Fruit fly (Drosophila melanogaster) whole organism, embryonic: Measurements from ENCODE around the gene pkaap.
A peak's percentile ranks its signal among the peaks of the same experiment; 100 is the strongest.

Experiments used
- ATbp ChIP-seq: fragments of 200-800 bp; sonication (Bioruptor generic); optimal IDR thresholded peaks from 2 replicates; lab custom pipeline; 2017; ENCODE audit warnings: missing biosample characterization, mild to moderate bottlenecking, missing genetic modification characterization, missing genetic modification reagents
- B-H1 ChIP-seq: fragments of 200-800 bp; sonication (Bioruptor generic); IDR thresholded peaks from 3 replicates; pipeline ENCODE4 v1.3.6; 2022; ENCODE audit warnings: missing biosample characterization, missing genetic modification characterization
- CG10147 ChIP-seq: fragments of 200-800 bp; sonication (Bioruptor generic); optimal IDR thresholded peaks from 2 replicates; lab custom pipeline; 2019; ENCODE audit warnings: missing biosample characterization, mild to moderate bottlenecking, missing genetic modification characterization, moderate library complexity
- CG10267 ChIP-seq: fragments of 200-800 bp; sonication (Bioruptor generic); optimal IDR thresholded peaks from 2 replicates; lab custom pipeline; 2018; ENCODE audit warnings: missing biosample characterization, mild to moderate bottlenecking, missing genetic modification characterization, moderate library complexity
- CG10959 ChIP-seq: fragments of 200-800 bp; sonication (Bioruptor generic); IDR thresholded peaks from 2 replicates; pipeline ENCODE4 v1.3.6; 2022; ENCODE audit warnings: missing biosample characterization, missing genetic modification characterization
- CG11093 ChIP-seq: fragments of 200-800 bp; sonication (Bioruptor generic); IDR thresholded peaks from 3 replicates; pipeline ENCODE4 v1.3.6; 2022; ENCODE audit warnings: missing biosample characterization, missing genetic modification characterization
- CG11560 ChIP-seq: fragments of 200-800 bp; sonication (Bioruptor generic); IDR thresholded peaks from 3 replicates; pipeline ENCODE4 v1.3.6; 2022; ENCODE audit warnings: missing biosample characterization, missing genetic modification characterization
- CG12236 ChIP-seq: fragments of 200-800 bp; sonication (Bioruptor generic); optimal IDR thresholded peaks from 2 replicates; lab custom pipeline; 2016; ENCODE audit warnings: missing biosample characterization, missing genetic modification characterization
- CG12659 ChIP-seq: fragments of 200-800 bp; sonication (Bioruptor generic); optimal IDR thresholded peaks from 3 replicates; lab custom pipeline; 2017; ENCODE audit warnings: mild to moderate bottlenecking, missing biosample characterization, missing genetic modification reagents, missing genetic modification characterization
- CG12942 ChIP-seq: fragments of 200-800 bp; sonication (Bioruptor generic); optimal IDR thresholded peaks from 3 replicates; lab custom pipeline; 2016; ENCODE audit warnings: missing biosample characterization, missing genetic modification characterization
- CG15269 ChIP-seq: fragments of 200-800 bp; sonication (Bioruptor generic); optimal IDR thresholded peaks from 2 replicates; lab custom pipeline; 2018; ENCODE audit warnings: missing biosample characterization, mild to moderate bottlenecking, missing genetic modification characterization, moderate library complexity
- CG15479 ChIP-seq: fragments of 200-800 bp; sonication (Bioruptor generic); optimal IDR thresholded peaks from 3 replicates; lab custom pipeline; 2019; ENCODE audit warnings: missing biosample characterization, mild to moderate bottlenecking, missing genetic modification characterization, moderate library complexity
- CG18011 ChIP-seq: fragments of 200-800 bp; sonication (Bioruptor generic); optimal IDR thresholded peaks from 2 replicates; lab custom pipeline; 2017; ENCODE audit warnings: missing biosample characterization, missing genetic modification characterization, mild to moderate bottlenecking, moderate library complexity, missing genotype
- CG18262 ChIP-seq: fragments of 200-800 bp; optimal IDR thresholded peaks from 3 replicates; lab custom pipeline; 2019; ENCODE audit warnings: missing biosample characterization, mild to moderate bottlenecking, missing genetic modification characterization, moderate library complexity
- CG6813 ChIP-seq: fragments of 200-800 bp; sonication (Bioruptor generic); optimal IDR thresholded peaks from 2 replicates; lab custom pipeline; 2017; ENCODE audit warnings: missing biosample characterization, missing genetic modification characterization, mild to moderate bottlenecking, moderate library complexity, missing genetic modification reagents
- CG7987 ChIP-seq: fragments of 200-800 bp; sonication (Bioruptor generic); optimal IDR thresholded peaks from 2 replicates; lab custom pipeline; 2018; ENCODE audit warnings: missing biosample characterization, mild to moderate bottlenecking, missing genetic modification characterization, moderate library complexity
- D19A ChIP-seq: fragments of 200-800 bp; optimal IDR thresholded peaks from 3 replicates; lab custom pipeline; 2019; ENCODE audit warnings: missing biosample characterization, mild to moderate bottlenecking, missing genetic modification characterization, moderate library complexity
- Dip2 ChIP-seq: fragments of 200-800 bp; sonication (Bioruptor generic); IDR thresholded peaks from 2 replicates; pipeline ENCODE4 v1.3.6; 2022; ENCODE audit warnings: missing biosample characterization, missing genetic modification characterization
- HmgD ChIP-seq: fragments of 200-800 bp; sonication (Bioruptor generic); optimal IDR thresholded peaks from 3 replicates; lab custom pipeline; 2016; ENCODE audit warnings: missing biosample characterization, missing genetic modification characterization
- HmgZ ChIP-seq: fragments of 200-800 bp; sonication (Bioruptor generic); optimal IDR thresholded peaks from 2 replicates; lab custom pipeline; 2018; ENCODE audit warnings: missing biosample characterization, mild to moderate bottlenecking, missing genetic modification characterization
- Mad ChIP-seq: fragments of 200-800 bp; sonication (Bioruptor generic); optimal IDR thresholded peaks from 2 replicates; lab custom pipeline; 2016; ENCODE audit warnings: missing biosample characterization, missing genetic modification characterization
- Optix ChIP-seq: fragments of 200-800 bp; sonication (Bioruptor generic); IDR thresholded peaks from 3 replicates; pipeline ENCODE4 v1.3.6; 2022; ENCODE audit warnings: missing biosample characterization, missing genetic modification characterization
- Poxn ChIP-seq: fragments of 200-800 bp; sonication (Bioruptor generic); IDR thresholded peaks from 2 replicates; pipeline ENCODE4 v1.3.6; 2022; ENCODE audit warnings: missing biosample characterization, missing genetic modification characterization
- Rfx ChIP-seq: fragments of 200-800 bp; sonication (Bioruptor generic); IDR thresholded peaks from 2 replicates; pipeline ENCODE4 v1.3.6; 2022; ENCODE audit warnings: missing biosample characterization, missing genetic modification characterization
- Sin3A ChIP-seq: fragments of >200 bp; optimal IDR thresholded peaks from 2 replicates; lab custom pipeline; 2018
- TFAM ChIP-seq: fragments of 200-800 bp; sonication (Bioruptor generic); optimal IDR thresholded peaks from 2 replicates; lab custom pipeline; 2017; ENCODE audit warnings: missing biosample characterization, missing genetic modification characterization, inconsistent platforms
- ash1 ChIP-seq: fragments of 200-800 bp; sonication (Bioruptor generic); optimal IDR thresholded peaks from 2 replicates; lab custom pipeline; 2018; ENCODE audit warnings: missing biosample characterization, mild to moderate bottlenecking, missing genetic modification characterization
- bbx ChIP-seq: fragments of 200-800 bp; sonication (Bioruptor generic); IDR thresholded peaks from 2 replicates; pipeline ENCODE4 v1.3.6; 2022; ENCODE audit warnings: missing biosample characterization, missing genetic modification characterization; ENCODE audit not compliant: partially characterized antibody
- bsh ChIP-seq, 2 experiments: fragments of 200-800 bp; sonication (Bioruptor generic); optimal IDR thresholded peaks; 2 replicates each; lab custom pipeline; 2017 to 2018; ENCODE audit warnings: mild to moderate bottlenecking in 2 of 2, missing biosample characterization in 2 of 2, missing genetic modification characterization in 2 of 2, moderate library complexity in 1 of 2
- chif ChIP-seq, 2 experiments: fragments of 200-800 bp; sonication (Bioruptor generic); optimal IDR thresholded peaks; 3 replicates each; lab custom pipeline; 2016; ENCODE audit warnings: missing biosample characterization in 2 of 2, missing genetic modification characterization in 2 of 2
- chm ChIP-seq: fragments of 200-800 bp; sonication (Bioruptor generic); IDR thresholded peaks from 2 replicates; pipeline ENCODE4 v1.3.6; 2022; ENCODE audit warnings: missing biosample characterization, missing genetic modification characterization
- croc ChIP-seq: fragments of 200-800 bp; sonication (Bioruptor generic); conservative IDR thresholded peaks from 3 replicates; pipeline ENCODE4 v1.3.6; 2022; ENCODE audit warnings: missing biosample characterization, missing genetic modification characterization
- esg ChIP-seq: fragments of 200-800 bp; sonication (Bioruptor generic); conservative IDR thresholded peaks from 2 replicates; pipeline ENCODE4 v1.3.6; 2022; ENCODE audit warnings: missing biosample characterization, missing genetic modification characterization
- fd64A ChIP-seq: fragments of 200-800 bp; sonication (Bioruptor generic); optimal IDR thresholded peaks from 3 replicates; lab custom pipeline; 2018; ENCODE audit warnings: missing biosample characterization, mild to moderate bottlenecking, missing genetic modification characterization
- ftz-f1 ChIP-seq: fragments of 200-800 bp; sonication (Bioruptor generic); optimal IDR thresholded peaks from 2 replicates; lab custom pipeline; 2016; ENCODE audit warnings: missing biosample characterization, missing genetic modification characterization
- hkb ChIP-seq, 2 experiments: fragments of 200-800 bp in 1 of 2; fragments of >200 bp in 1 of 2; sonication (Bioruptor generic) in 1 of 2; IDR thresholded peaks in 1 of 2; optimal IDR thresholded peaks in 1 of 2; 2 replicates each; pipeline versions ENCODE4 v1.3.6 to Lab custom; 2017 to 2022; ENCODE audit warnings: missing biosample characterization in 1 of 2, missing genetic modification characterization in 1 of 2
- hth ChIP-seq: fragments of >200 bp; optimal IDR thresholded peaks from 2 replicates; lab custom pipeline; 2017; ENCODE audit warnings: inconsistent platforms
- jumu ChIP-seq: fragments of 200-800 bp; sonication (Bioruptor generic); optimal IDR thresholded peaks from 3 replicates; lab custom pipeline; 2016; ENCODE audit warnings: missing biosample characterization, missing genetic modification characterization
- mirr ChIP-seq: fragments of 200-800 bp; sonication (Bioruptor generic); optimal IDR thresholded peaks from 3 replicates; lab custom pipeline; 2018; ENCODE audit warnings: missing biosample characterization, mild to moderate bottlenecking, missing genetic modification characterization
- odd ChIP-seq: fragments of 200-800 bp; sonication (Bioruptor generic); optimal IDR thresholded peaks from 2 replicates; lab custom pipeline; 2017; ENCODE audit warnings: missing biosample characterization, mild to moderate bottlenecking, missing genetic modification characterization
- pros ChIP-seq: fragments of 200-800 bp; sonication (Bioruptor generic); optimal IDR thresholded peaks from 3 replicates; lab custom pipeline; 2019; ENCODE audit warnings: missing biosample characterization, mild to moderate bottlenecking, missing genetic modification characterization, moderate library complexity
- ro ChIP-seq: fragments of 200-800 bp; sonication (Bioruptor generic); IDR thresholded peaks from 2 replicates; pipeline ENCODE4 v1.3.6; 2022; ENCODE audit warnings: missing biosample characterization, missing genetic modification characterization
- row ChIP-seq: fragments of 200-800 bp; sonication (Bioruptor generic); IDR thresholded peaks from 3 replicates; pipeline ENCODE4 v1.3.6; 2022; ENCODE audit warnings: missing biosample characterization, missing genetic modification characterization
- run ChIP-seq: fragments of 200-800 bp; sonication (Bioruptor generic); optimal IDR thresholded peaks from 3 replicates; lab custom pipeline; 2018; ENCODE audit warnings: missing biosample characterization, mild to moderate bottlenecking, missing genetic modification characterization
- schlank ChIP-seq: fragments of 200-800 bp; sonication (Bioruptor generic); optimal IDR thresholded peaks from 2 replicates; lab custom pipeline; 2018; ENCODE audit warnings: missing biosample characterization, mild to moderate bottlenecking, missing genetic modification characterization
- sd ChIP-seq: fragments of 200-800 bp; sonication (Bioruptor generic); optimal IDR thresholded peaks from 3 replicates; lab custom pipeline; 2018; ENCODE audit warnings: missing biosample characterization, mild to moderate bottlenecking, missing genetic modification characterization, moderate library complexity
- tio ChIP-seq: fragments of 200-800 bp; sonication (Bioruptor generic); optimal IDR thresholded peaks from 2 replicates; lab custom pipeline; 2017; ENCODE audit warnings: missing biosample characterization, missing genetic modification characterization, inconsistent platforms
- trh ChIP-seq: fragments of 200-800 bp; sonication (Bioruptor generic); optimal IDR thresholded peaks from 2 replicates; lab custom pipeline; 2016; ENCODE audit warnings: missing biosample characterization, missing genetic modification characterization
- wdn ChIP-seq: fragments of 200-800 bp; sonication (Bioruptor generic); IDR thresholded peaks from 2 replicates; pipeline ENCODE4 v1.3.6; 2022; ENCODE audit warnings: missing biosample characterization, missing genetic modification characterization
- wek ChIP-seq: fragments of 200-800 bp; sonication (Bioruptor generic); optimal IDR thresholded peaks from 3 replicates; lab custom pipeline; 2018; ENCODE audit warnings: missing biosample characterization, mild to moderate bottlenecking, missing genetic modification characterization, moderate library complexity
- wor ChIP-seq: fragments of 200-800 bp; sonication (Bioruptor generic); IDR thresholded peaks from 2 replicates; pipeline ENCODE4 v1.3.6; 2022; ENCODE audit warnings: missing biosample characterization, missing genetic modification characterization

pkaap gene

dm6 chr2L:16329102-16329520 lies 41.0 kb downstream of the pkaap start, which contains the start of gene mRpL4 (continued):
- TF ChIP-seq trh (peak; percentile 54), Mad (no peak), jumu (GFP tag; lab: Kevin White, UChicago) (peak; percentile 83), CG6813 (GFP tag; lab: Kevin White, UChicago) (peak; percentile 12), Dip2 (no peak), wdn (GFP tag; lab: Robert Waterston, UW) (peak; percentile 18; the same call in 1 of the 2 replicates), CG10147 (GFP tag; lab: Kevin White, UChicago) (no peak), ro (no peak), CG12659 (GFP tag; lab: Kevin White, UChicago) (peak; percentile 80), CG10959 (GFP tag; lab: Robert Waterston, UW) (no peak), fd64A (GFP tag; lab: Kevin White, UChicago) (no peak), CG15269 (no peak), chif (GFP tag; optimal IDR thresholded peaks at IDR 0.05; lab: Kevin White, UChicago) (peak; percentile 51 to 73), wor (GFP tag; lab: Robert Waterston, UW) (no peak), Optix (GFP tag; lab: Robert Waterston, UW) (peak; percentile 39; the same call in 2 of the 3 replicates), ftz-f1 (GFP tag; lab: Kevin White, UChicago) (no peak), CG12942 (GFP tag; lab: Kevin White, UChicago) (peak; percentile 78), HmgZ (tag; lab: Kevin White, UChicago) (peak; percentile 81), Rfx (GFP tag; lab: Robert Waterston, UW) (peak; percentile 81; the same call in 1 of the 2 replicates), CG15479 (GFP tag; lab: Kevin White, UChicago) (no peak), mirr (no peak), hth (lab: Kevin White, UChicago) (no peak), chm (GFP tag; lab: Robert Waterston, UW) (peak; percentile 66; the same call in 1 of the 2 replicates), Poxn (no peak), CG11560 (no peak), run (tag; lab: Kevin White, UChicago) (no peak), hkb (optimal IDR thresholded peaks at IDR 0.05; lab: Kevin White, UChicago) (no peak), hkb (GFP tag; IDR thresholded peaks at IDR 0.05; lab: Robert Waterston, UW) (peak; percentile 35; the same call in 1 of the 2 replicates), row (peak; percentile 93), B-H1 (GFP tag; lab: Robert Waterston, UW) (peak; percentile 35; the same call in 1 of the 3 replicates), pros (GFP tag; lab: Kevin White, UChicago) (no peak), Sin3A (peak; percentile 46), odd (no peak), CG18262 (tag; lab: Kevin White, UChicago) (peak; percentile 57), CG11093 (peak; percentile 18; the same call in 1 of the 3 replicates), ash1 (GFP tag; lab: Kevin White, UChicago) (no peak), wek (GFP tag; lab: Kevin White, UChicago) (peak; percentile 31), HmgD (peak; percentile 79), CG18011 (GFP tag; lab: Kevin White, UChicago) (peak; percentile 36), sd (tag; lab: Kevin White, UChicago) (no peak), schlank (peak; percentile 5), bsh (GFP tag; optimal IDR thresholded peaks at IDR 0.05; lab: Kevin White, UChicago) (peak in 1 of 2 experiments; percentile 64), CG12236 (GFP tag; lab: Kevin White, UChicago) (peak; percentile 2), CG10267 (tag; lab: Kevin White, UChicago) (peak; percentile 67), bbx (peak; percentile 99), esg (peak; percentile 31; the same call in 1 of the 2 replicates), tio (GFP tag; lab: Kevin White, UChicago) (peak; percentile 53), ATbp (no peak), CG7987 (GFP tag; lab: Kevin White, UChicago) (peak; percentile 8), D19A (tag; lab: Kevin White, UChicago) (peak; percentile 37), croc (GFP tag; lab: Robert Waterston, UW) (no peak), TFAM (GFP tag; lab: Kevin White, UChicago) (no peak)
